Worm (Caenorhabditis elegans) whole organism, late embryonic: ENCODE measurements around the gene rbm-22.

ENCODE experiments used
- C08G9.2 ChIP-seq: sonication (generic microtip); optimal IDR thresholded peaks from 2 replicates; lab custom pipeline; 2016; ENCODE audit warnings: mild to moderate bottlenecking, missing genetic modification characterization, moderate library complexity, missing compliant biosample characterization
- C38D4.7 ChIP-seq: fragments of 200-800 bp; sonication (Bioruptor generic); optimal IDR thresholded peaks from 2 replicates; lab custom pipeline; 2018; ENCODE audit warnings: mild to moderate bottlenecking, missing genetic modification characterization, moderate library complexity, missing compliant biosample characterization
- F13H6.1 ChIP-seq: sonication (generic microtip); optimal IDR thresholded peaks from 2 replicates; lab custom pipeline; 2016; ENCODE audit warnings: missing genetic modification characterization, missing compliant biosample characterization
- K02D7.2 ChIP-seq: sonication (generic microtip); optimal IDR thresholded peaks from 2 replicates; lab custom pipeline; 2017; ENCODE audit warnings: mild to moderate bottlenecking, missing genetic modification characterization, missing compliant biosample characterization
- ahr-1 ChIP-seq: sonication (generic microtip); optimal IDR thresholded peaks from 2 replicates; lab custom pipeline; 2016; ENCODE audit warnings: missing genetic modification characterization, missing compliant biosample characterization
- ama-1 ChIP-seq: fragments of 150-350 bp; optimal IDR thresholded peaks from 2 replicates; lab custom pipeline; 2014
- ceh-14 ChIP-seq: sonication (generic microtip); optimal IDR thresholded peaks from 2 replicates; lab custom pipeline; 2016; ENCODE audit warnings: missing genotype, missing genetic modification characterization, missing compliant biosample characterization
- ceh-18 ChIP-seq: sonication (generic microtip); optimal IDR thresholded peaks from 2 replicates; lab custom pipeline; 2016; ENCODE audit warnings: missing genetic modification characterization, missing compliant biosample characterization
- ceh-2 ChIP-seq: sonication (generic microtip); optimal IDR thresholded peaks from 2 replicates; lab custom pipeline; 2016; ENCODE audit warnings: missing genotype, missing genetic modification characterization, missing compliant biosample characterization
- ceh-22 ChIP-seq: sonication (generic microtip); optimal IDR thresholded peaks from 2 replicates; lab custom pipeline; 2017; ENCODE audit warnings: missing biosample characterization, missing genetic modification characterization
- ceh-24 ChIP-seq: sonication (generic microtip); optimal IDR thresholded peaks from 2 replicates; lab custom pipeline; 2016; ENCODE audit warnings: mild to moderate bottlenecking, missing genetic modification characterization, missing compliant biosample characterization
- ceh-31 ChIP-seq: sonication (generic microtip); optimal IDR thresholded peaks from 2 replicates; lab custom pipeline; 2016; ENCODE audit warnings: missing genetic modification characterization, missing compliant biosample characterization
- ceh-45 ChIP-seq: fragments of 200-800 bp; sonication (Bioruptor generic); IDR thresholded peaks from 2 replicates; pipeline ENCODE4 v1.3.6; 2022; ENCODE audit warnings: missing genetic modification reagents, missing genetic modification characterization, missing compliant biosample characterization
- ceh-48 ChIP-seq: sonication (generic microtip); optimal IDR thresholded peaks from 2 replicates; lab custom pipeline; 2016; ENCODE audit warnings: missing genetic modification characterization, inconsistent platforms, missing compliant biosample characterization
- che-1 ChIP-seq: sonication (generic microtip); optimal IDR thresholded peaks from 2 replicates; lab custom pipeline; 2016; ENCODE audit warnings: mild to moderate bottlenecking, missing genetic modification characterization, missing compliant biosample characterization
- dmd-4 ChIP-seq: sonication (generic microtip); optimal IDR thresholded peaks from 2 replicates; lab custom pipeline; 2016; ENCODE audit warnings: borderline replicate concordance, missing genetic modification characterization, missing compliant biosample characterization
- dve-1 ChIP-seq: sonication (generic microtip); optimal IDR thresholded peaks from 2 replicates; lab custom pipeline; 2017; ENCODE audit warnings: antibody characterized with exemption, mild to moderate bottlenecking, missing genetic modification characterization, missing compliant biosample characterization
- elt-4 ChIP-seq: sonication (generic microtip); optimal IDR thresholded peaks from 2 replicates; lab custom pipeline; 2016; ENCODE audit warnings: missing genetic modification characterization, missing compliant biosample characterization
- ets-4 ChIP-seq: sonication (generic microtip); optimal IDR thresholded peaks from 2 replicates; lab custom pipeline; 2016; ENCODE audit warnings: missing genetic modification characterization, missing compliant biosample characterization
- eyg-1 ChIP-seq: sonication (generic microtip); optimal IDR thresholded peaks from 2 replicates; lab custom pipeline; 2016; ENCODE audit warnings: missing genotype, missing genetic modification characterization, missing compliant biosample characterization
- fax-1 ChIP-seq: sonication (generic microtip); optimal IDR thresholded peaks from 2 replicates; lab custom pipeline; 2016; ENCODE audit warnings: missing genotype, missing genetic modification characterization, missing compliant biosample characterization
- fkh-10 ChIP-seq: fragments of 150-350 bp; optimal IDR thresholded peaks from 2 replicates; lab custom pipeline; 2014; ENCODE audit warnings: missing biosample characterization, missing genetic modification reagents, missing genetic modification characterization
- hlh-13 ChIP-seq: fragments of 200-800 bp; sonication (Bioruptor generic); optimal IDR thresholded peaks from 2 replicates; lab custom pipeline; 2018; ENCODE audit warnings: mild to moderate bottlenecking, missing genetic modification characterization, missing compliant biosample characterization
- hlh-15 ChIP-seq: sonication (generic microtip); optimal IDR thresholded peaks from 2 replicates; lab custom pipeline; 2016; ENCODE audit warnings: missing genetic modification characterization, missing compliant biosample characterization
- hlh-30 ChIP-seq: sonication (generic microtip); optimal IDR thresholded peaks from 2 replicates; lab custom pipeline; 2017; ENCODE audit warnings: antibody characterized with exemption, missing genetic modification characterization, missing compliant biosample characterization; ENCODE audit not compliant: insufficient read depth
- hlh-6 ChIP-seq: sonication (generic microtip); optimal IDR thresholded peaks from 2 replicates; lab custom pipeline; 2016; ENCODE audit warnings: missing genotype, missing genetic modification characterization, missing compliant biosample characterization
- hlh-8 ChIP-seq: sonication (generic microtip); optimal IDR thresholded peaks from 2 replicates; lab custom pipeline; 2016; ENCODE audit warnings: missing genotype, missing genetic modification characterization, missing compliant biosample characterization
- madf-2 ChIP-seq: sonication (generic microtip); optimal IDR thresholded peaks from 2 replicates; lab custom pipeline; 2017; ENCODE audit warnings: missing genetic modification characterization, missing compliant biosample characterization
- nfya-1 ChIP-seq: sonication (generic microtip); optimal IDR thresholded peaks from 2 replicates; lab custom pipeline; 2017; ENCODE audit warnings: missing genetic modification characterization, mild to moderate bottlenecking, missing compliant biosample characterization, antibody characterized with exemption, moderate library complexity
- nhr-11 ChIP-seq: fragments of 150-350 bp; optimal IDR thresholded peaks from 2 replicates; lab custom pipeline; 2014; ENCODE audit warnings: missing biosample characterization, missing genetic modification characterization
- nhr-232 ChIP-seq: sonication (generic microtip); optimal IDR thresholded peaks from 2 replicates; lab custom pipeline; 2016; ENCODE audit warnings: missing genetic modification characterization, missing compliant biosample characterization
- odd-2 ChIP-seq: sonication (generic microtip); optimal IDR thresholded peaks from 2 replicates; lab custom pipeline; 2017; ENCODE audit warnings: antibody characterized with exemption, mild to moderate bottlenecking, missing genetic modification characterization, missing compliant biosample characterization
- pag-3 ChIP-seq: sonication (generic microtip); optimal IDR thresholded peaks from 2 replicates; lab custom pipeline; 2016; ENCODE audit warnings: missing compliant biosample characterization, missing genetic modification characterization, borderline replicate concordance
- pat-9 ChIP-seq: fragments of 200-800 bp; sonication (Bioruptor generic); optimal IDR thresholded peaks from 2 replicates; lab custom pipeline; 2018; ENCODE audit warnings: mild to moderate bottlenecking, missing genetic modification characterization, moderate library complexity, missing compliant biosample characterization
- pax-1 ChIP-seq: fragments of 150-350 bp; optimal IDR thresholded peaks from 2 replicates; lab custom pipeline; 2014; ENCODE audit warnings: missing biosample characterization, missing genetic modification characterization
- pha-2 ChIP-seq: sonication (generic microtip); optimal IDR thresholded peaks from 2 replicates; lab custom pipeline; 2017; ENCODE audit warnings: mild to moderate bottlenecking, missing genetic modification characterization, missing compliant biosample characterization
- pha-4 ChIP-seq: fragments of 150-350 bp; optimal IDR thresholded peaks from 2 replicates; lab custom pipeline; 2018; ENCODE audit warnings: missing biosample characterization, missing genetic modification reagents, missing genetic modification characterization
- pqm-1 ChIP-seq: sonication (generic microtip); optimal IDR thresholded peaks from 2 replicates; lab custom pipeline; 2016; ENCODE audit warnings: missing genetic modification characterization, missing compliant biosample characterization
- pros-1 ChIP-seq: fragments of 150-350 bp; optimal IDR thresholded peaks from 2 replicates; lab custom pipeline; 2014; ENCODE audit warnings: missing biosample characterization, missing genetic modification reagents, missing genetic modification characterization
- rnt-1 ChIP-seq: sonication (generic microtip); optimal IDR thresholded peaks from 2 replicates; lab custom pipeline; 2016; ENCODE audit warnings: missing genetic modification characterization, missing compliant biosample characterization
- sdc-2 ChIP-seq: sonication (generic microtip); optimal IDR thresholded peaks from 2 replicates; lab custom pipeline; 2016; ENCODE audit warnings: missing genotype, missing genetic modification characterization, missing compliant biosample characterization
- sox-2 ChIP-seq: fragments of 200-800 bp; sonication (Bioruptor generic); IDR thresholded peaks from 2 replicates; pipeline ENCODE4 v1.3.6; 2022; ENCODE audit warnings: missing genetic modification reagents, missing genetic modification characterization, missing compliant biosample characterization
- sox-4 ChIP-seq: sonication (generic microtip); optimal IDR thresholded peaks from 2 replicates; lab custom pipeline; 2017; ENCODE audit warnings: mild to moderate bottlenecking, missing genetic modification characterization, inconsistent platforms, missing compliant biosample characterization
- tbx-7 ChIP-seq: sonication (generic microtip); optimal IDR thresholded peaks from 2 replicates; lab custom pipeline; 2016; ENCODE audit warnings: missing genotype, missing genetic modification characterization, missing compliant biosample characterization
- ttx-3 ChIP-seq: sonication (generic microtip); optimal IDR thresholded peaks from 2 replicates; lab custom pipeline; 2016; ENCODE audit warnings: missing genetic modification reagents, missing genetic modification characterization, missing compliant biosample characterization
- unc-42 ChIP-seq: sonication (generic microtip); optimal IDR thresholded peaks from 2 replicates; lab custom pipeline; 2016; ENCODE audit warnings: missing genotype, missing genetic modification characterization, missing compliant biosample characterization
- zip-5 ChIP-seq: sonication (generic microtip); optimal IDR thresholded peaks from 2 replicates; lab custom pipeline; 2016; ENCODE audit warnings: missing genetic modification characterization, missing compliant biosample characterization

The rbm-22 gene

DNA sequence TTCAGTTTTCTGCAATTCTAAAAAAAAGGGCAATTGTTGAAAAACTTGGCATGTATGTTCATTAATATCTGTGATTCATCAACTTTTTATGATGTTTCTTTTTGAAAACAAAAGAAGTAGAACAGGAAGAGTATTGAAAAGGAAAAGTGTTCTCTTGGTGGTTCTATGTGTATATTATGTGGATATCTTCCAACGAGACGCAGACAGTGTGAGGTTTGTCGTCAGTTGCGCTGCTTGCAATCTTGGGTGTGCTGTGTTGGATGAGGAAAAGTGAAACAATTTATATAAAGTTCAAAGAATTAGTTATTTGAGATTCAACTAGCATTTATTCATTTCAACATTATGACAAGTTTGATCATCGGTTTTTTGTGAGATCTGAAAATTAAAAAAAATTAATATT is 8.8 kb upstream of the rbm-22 start:
- TF ChIP-seq zip-5 (tag; lab: Kevin White, UChicago) (no peak), nhr-232 (tag; lab: Kevin White, UChicago) (no peak), fkh-10 (no peak), dve-1 (tag; lab: Kevin White, UChicago) (no peak), hlh-30 (no peak), C38D4.7 (GFP tag; lab: Kevin White, UChicago) (no peak), pros-1 (no peak), ceh-18 (no peak), ceh-31 (tag; lab: Kevin White, UChicago) (no peak), pat-9 (no peak), pha-4 (tag; lab: Kevin White, UChicago) (no peak), ahr-1 (tag; lab: Kevin White, UChicago) (no peak), unc-42 (tag; lab: Kevin White, UChicago) (no peak), nfya-1 (no peak), ceh-24 (tag; lab: Kevin White, UChicago) (no peak), sdc-2 (tag; lab: Kevin White, UChicago) (no peak), ceh-14 (tag; lab: Kevin White, UChicago) (no peak), K02D7.2 (tag; lab: Kevin White, UChicago) (no peak), ceh-48 (tag; lab: Kevin White, UChicago) (no peak), pqm-1 (tag; lab: Kevin White, UChicago) (no peak)
- TF ChIP-seq, all 69 proteins: peak for 0

DNA sequence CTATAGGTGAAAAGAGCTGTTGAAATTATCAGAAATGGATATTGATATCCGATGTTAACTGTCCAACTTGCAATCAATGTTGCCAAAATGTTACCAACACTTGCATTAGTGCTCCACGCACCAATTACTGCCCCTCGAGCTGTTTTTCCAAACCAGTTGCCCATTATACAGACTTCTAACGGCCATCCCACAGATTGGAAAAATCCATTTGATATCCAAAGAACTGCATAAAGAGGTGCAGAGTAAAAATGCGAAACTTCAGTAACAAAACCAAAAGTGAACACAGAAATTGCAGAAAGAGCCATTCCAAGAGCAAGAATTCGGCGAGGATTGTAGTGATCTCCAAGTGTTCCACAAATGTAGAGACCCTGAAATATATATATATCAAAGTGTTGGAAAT is 7.2 kb upstream of the rbm-22 start:
- TF ChIP-seq fkh-10 (no peak), eyg-1 (tag; lab: Kevin White, UChicago) (no peak), pax-1 (no peak), nhr-11 (tag; lab: Kevin White, UChicago) (no peak), elt-4 (tag; lab: Kevin White, UChicago) (no peak), rnt-1 (no peak), C08G9.2 (tag; lab: Kevin White, UChicago) (no peak), sox-2 (GFP tag; lab: Robert Waterston, UW) (no peak), ets-4 (tag; lab: Kevin White, UChicago) (no peak), fax-1 (tag; lab: Kevin White, UChicago) (no peak), hlh-15 (tag; lab: Kevin White, UChicago) (no peak), tbx-7 (no peak), ahr-1 (tag; lab: Kevin White, UChicago) (no peak), che-1 (tag; lab: Kevin White, UChicago) (no peak), F13H6.1 (tag; lab: Kevin White, UChicago) (no peak), pha-4 (tag; lab: Kevin White, UChicago) (no peak), odd-2 (tag; lab: Kevin White, UChicago) (no peak), sox-4 (tag; lab: Kevin White, UChicago) (no peak), hlh-13 (GFP tag; lab: Kevin White, UChicago) (no peak), hlh-8 (tag; lab: Kevin White, UChicago) (no peak)

DNA sequence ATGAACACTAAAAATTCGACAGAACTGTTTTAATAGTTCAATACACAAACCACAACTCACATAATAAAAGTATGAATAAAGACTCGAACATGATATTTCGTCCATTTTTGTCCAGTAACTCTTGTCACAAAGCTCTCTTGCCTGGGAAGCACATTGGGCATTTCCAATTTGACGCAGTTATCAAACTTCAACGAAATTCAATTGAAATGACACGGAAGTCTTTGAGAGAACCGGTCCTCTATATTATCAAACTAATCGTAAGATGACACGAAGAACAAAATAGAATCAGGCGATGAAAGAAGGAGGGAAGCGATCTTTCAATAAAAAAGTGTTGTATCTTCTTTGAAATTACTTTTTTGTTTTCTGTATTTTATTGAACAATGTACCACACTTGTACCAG is 6.2 kb upstream of the rbm-22 start, which contains the start of gene T11G6.3:
TSS of gene T11G6.3 (minus strand) at position 189 of the 400 bp plus-strand sequence.
- TF ChIP-seq F13H6.1 (tag; lab: Kevin White, UChicago) = no peak
- no peak for TF ChIP-seq pha-2 (tag; lab: Kevin White, UChicago)
- no peak for TF ChIP-seq ceh-2
- TF ChIP-seq ceh-48 (tag; lab: Kevin White, UChicago) = no peak
- TF ChIP-seq ama-1 (lab: Kevin White, UChicago) = no peak
- no peak for TF ChIP-seq hlh-6 (tag; lab: Kevin White, UChicago)
- TF ChIP-seq sox-4 (tag; lab: Kevin White, UChicago) = no peak
- no peak for TF ChIP-seq ceh-22 (tag; lab: Kevin White, UChicago)
- TF ChIP-seq dmd-4 (tag; lab: Kevin White, UChicago) = no peak
- no peak for TF ChIP-seq nhr-11 (tag; lab: Kevin White, UChicago)
- TF ChIP-seq hlh-13 (GFP tag; lab: Kevin White, UChicago) = no peak
- TF ChIP-seq pag-3 (tag; lab: Kevin White, UChicago) = no peak
- no peak for TF ChIP-seq ceh-45
- TF ChIP-seq ahr-1 (tag; lab: Kevin White, UChicago) = no peak
- TF ChIP-seq madf-2 (tag; lab: Kevin White, UChicago) = no peak
- TF ChIP-seq dve-1 (tag; lab: Kevin White, UChicago) = no peak
- no peak for TF ChIP-seq sox-2 (GFP tag; lab: Robert Waterston, UW)
- no peak for TF ChIP-seq fkh-10
- TF ChIP-seq odd-2 (tag; lab: Kevin White, UChicago) = no peak
- TF ChIP-seq ttx-3 = no peak
